Worm (Caenorhabditis elegans) whole organism, early embryonic: Measurements from ENCODE around the gene his-71.

ENCODE experiments used
- B0310.2 ChIP-seq: sonication (generic microtip); optimal IDR thresholded peaks from 2 replicates; lab custom pipeline; 2016; ENCODE audit warnings: mild to moderate bottlenecking, missing genetic modification characterization, missing compliant biosample characterization
- F13C5.2 ChIP-seq: sonication (generic microtip); optimal IDR thresholded peaks from 2 replicates; lab custom pipeline; 2017; ENCODE audit warnings: mild to moderate bottlenecking, missing genetic modification characterization, inconsistent platforms, missing compliant biosample characterization
- aly-1 ChIP-seq: sonication (generic microtip); optimal IDR thresholded peaks from 2 replicates; lab custom pipeline; 2016; ENCODE audit warnings: missing genetic modification characterization, missing compliant biosample characterization
- ama-1 ChIP-seq: fragments of 150-350 bp; optimal IDR thresholded peaks from 2 replicates; lab custom pipeline; 2014
- ceh-13 ChIP-seq: fragments of 200-800 bp; sonication (Bioruptor generic); optimal IDR thresholded peaks from 2 replicates; lab custom pipeline; 2018; ENCODE audit warnings: mild to moderate bottlenecking, missing genetic modification characterization, missing compliant biosample characterization
- ets-7 ChIP-seq: sonication (generic microtip); optimal IDR thresholded peaks from 2 replicates; lab custom pipeline; 2016; ENCODE audit warnings: missing genotype, missing genetic modification characterization, missing compliant biosample characterization
- flt-1 ChIP-seq: fragments of 200-800 bp; sonication (Bioruptor generic); IDR thresholded peaks from 2 replicates; pipeline ENCODE4 v1.3.6; 2022; ENCODE audit warnings: missing genetic modification characterization, missing compliant biosample characterization
- hnd-1 ChIP-seq: sonication (generic microtip); optimal IDR thresholded peaks from 2 replicates; lab custom pipeline; 2016; ENCODE audit warnings: missing genetic modification characterization, missing compliant biosample characterization
- pes-1 ChIP-seq: fragments of 200-800 bp; sonication (Bioruptor generic); IDR thresholded peaks from 2 replicates; pipeline ENCODE4 v1.3.6; 2022; ENCODE audit warnings: missing genetic modification reagents, missing genetic modification characterization, missing compliant biosample characterization
- scrt-1 ChIP-seq: fragments of 200-800 bp; sonication (Bioruptor generic); IDR thresholded peaks from 2 replicates; pipeline ENCODE4 v1.3.6; 2022; ENCODE audit warnings: missing genetic modification characterization, missing compliant biosample characterization
- tbx-11 ChIP-seq: fragments of 200-800 bp; sonication (Bioruptor generic); IDR thresholded peaks from 2 replicates; pipeline ENCODE4 v1.3.6; 2022; ENCODE audit warnings: missing genetic modification characterization, missing compliant biosample characterization
- tbx-37 ChIP-seq: fragments of 200-800 bp; sonication (Bioruptor generic); conservative IDR thresholded peaks from 2 replicates; pipeline ENCODE4 v1.3.6; 2022; ENCODE audit warnings: missing genetic modification reagents, missing genetic modification characterization, missing compliant biosample characterization

DNA sequence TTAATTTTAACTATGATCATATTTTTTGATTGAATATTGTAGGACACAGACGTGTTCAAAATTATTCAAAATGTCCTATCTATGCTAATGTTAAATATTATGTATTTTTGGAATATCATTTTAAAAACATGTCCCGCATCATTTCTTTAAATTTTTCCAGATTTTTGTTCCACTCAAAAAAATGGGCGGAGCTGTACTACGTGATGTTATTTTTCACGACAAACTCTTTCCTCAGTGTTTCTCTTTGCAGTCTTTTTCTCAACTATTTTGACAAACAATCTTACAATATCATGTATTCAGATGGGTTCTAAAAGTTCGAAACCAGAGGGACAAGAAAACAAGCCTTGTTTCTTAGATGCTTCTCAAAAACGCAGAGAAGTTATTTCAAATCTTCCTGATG is 5.5 kb downstream of the his-71 start, which contains the start of gene F45E1.5:
- TF ChIP-seq hnd-1 (tag; lab: Kevin White, UChicago) (no peak), F13C5.2 (tag; lab: Kevin White, UChicago) (no peak), ceh-13 (GFP tag; lab: Kevin White, UChicago) (no peak), pes-1 (no peak), flt-1 (no peak), ama-1 (lab: Kevin White, UChicago) (no peak), aly-1 (tag; lab: Kevin White, UChicago) (no peak), B0310.2 (no peak), scrt-1 (GFP tag; lab: Robert Waterston, UW) (no peak), tbx-11 (GFP tag; lab: Robert Waterston, UW) (no peak), tbx-37 (GFP tag; lab: Robert Waterston, UW) (no peak), ets-7 (tag; lab: Kevin White, UChicago) (no peak)
